Fruit fly (Drosophila melanogaster) S2 (cell line): ENCODE measurements around the gene Coq6.

ENCODE experiments used
- CG8478 ChIP-seq: fragments of >200 bp; optimal IDR thresholded peaks from 2 replicates; lab custom pipeline; 2018
- CTCF ChIP-seq, 2 experiments: fragments of >200 bp; optimal IDR thresholded peaks; 2 replicates each; lab custom pipeline; 2018

dm6 chr2L:5507823-5508438 is 24.1 kb downstream of the Coq6 start:
- no peak for TF ChIP-seq CG8478
- TF ChIP-seq CTCF (optimal IDR thresholded peaks at IDR 0.05; lab: Kevin White, UChicago) = no peak
